Fruit fly (Drosophila melanogaster): ENCODE results near the gene CG6661.

The CG6661 gene

dm6 chr3L:14004041-14004407, 30.6 kb upstream of the CG6661 start (continued):
- TF ChIP-seq CG31224 (GFP tag; IDR thresholded peaks at IDR 0.05) (no peak), Doc2 (GFP tag; IDR thresholded peaks at IDR 0.05) (no peak), bigmax (GFP tag; optimal IDR thresholded peaks at IDR 0.05) (no peak), p53 (GFP tag; optimal IDR thresholded peaks at IDR 0.05) (peak; percentile 24), ap (GFP tag; IDR thresholded peaks at IDR 0.05) (no peak), Deaf1 (tag; optimal IDR thresholded peaks at IDR 0.05) (peak; percentile 23), psq (GFP tag; optimal IDR thresholded peaks at IDR 0.05) (peak; percentile 99), Hmr (GFP tag; optimal IDR thresholded peaks at IDR 0.05) (peak; percentile 41), E2f2 (GFP tag; IDR thresholded peaks at IDR 0.05) (0 out of 2 replicates have a peak, but pooled peaks have one; percentile 17), CG10654 (GFP tag; optimal IDR thresholded peaks at IDR 0.05) (no peak), CG8281 (tag; optimal IDR thresholded peaks at IDR 0.05) (no peak), CG4854 (GFP tag; optimal IDR thresholded peaks at IDR 0.05) (no peak), pros (GFP tag; optimal IDR thresholded peaks at IDR 0.05) (no peak), lmd (GFP tag; IDR thresholded peaks at IDR 0.05) (0 out of 2 replicates have a peak, but pooled peaks have one; percentile 16), kay (GFP tag; optimal IDR thresholded peaks at IDR 0.05) (no peak), row (GFP tag; IDR thresholded peaks at IDR 0.05) (no peak; the same call in 2 of the 3 replicates), D19B (GFP tag; optimal IDR thresholded peaks at IDR 0.05) (no peak), sna (GFP tag; IDR thresholded peaks at IDR 0.05; ENCODE audit: partially characterized antibody) (no peak), CG10543 (GFP tag; optimal IDR thresholded peaks at IDR 0.05) (peak; percentile 66), salm (tag; optimal IDR thresholded peaks at IDR 0.05) (no peak), dpn (GFP tag; optimal IDR thresholded peaks at IDR 0.05) (no peak), ATbp (GFP tag; optimal IDR thresholded peaks at IDR 0.05) (no peak), mam (GFP tag; optimal IDR thresholded peaks at IDR 0.05) (no peak), CG2202 (tag; optimal IDR thresholded peaks at IDR 0.05) (no peak), CG33213 (GFP tag; optimal IDR thresholded peaks at IDR 0.05) (peak; percentile 36), BEAF-32 (GFP tag; optimal IDR thresholded peaks at IDR 0.05) (peak; percentile 8), fu2 (GFP tag; optimal IDR thresholded peaks at IDR 0.05) (no peak), scrt (GFP tag; optimal IDR thresholded peaks at IDR 0.05) (peak; percentile 52), Lpt (GFP tag; optimal IDR thresholded peaks at IDR 0.05) (no peak), CG10979 (tag; optimal IDR thresholded peaks at IDR 0.05) (no peak), Usf (GFP tag; optimal IDR thresholded peaks at IDR 0.05) (no peak), ERR (GFP tag; optimal IDR thresholded peaks at IDR 0.05) (no peak), ems (GFP tag; optimal IDR thresholded peaks at IDR 0.05) (no peak), NFAT (GFP tag; IDR thresholded peaks at IDR 0.05) (no peak), dm (GFP tag; optimal IDR thresholded peaks at IDR 0.05) (peak; percentile 41), stc (GFP tag; IDR thresholded peaks at IDR 0.05) (no peak), CG10959 (GFP tag; IDR thresholded peaks at IDR 0.05) (0 out of 2 replicates have a peak, but pooled peaks have one; percentile 28), lola (GFP tag; optimal IDR thresholded peaks at IDR 0.05) (no peak), CG7271 (tag; optimal IDR thresholded peaks at IDR 0.05) (no peak), CG34224 (GFP tag; IDR thresholded peaks at IDR 0.05; ENCODE audit: partially characterized antibody) (peak; percentile 46; the same call in 2 of the 3 replicates), Asciz (GFP tag; optimal IDR thresholded peaks at IDR 0.05) (no peak), ci (GFP tag; IDR thresholded peaks at IDR 0.05) (peak; percentile 82), CG12942 (GFP tag; optimal IDR thresholded peaks at IDR 0.05) (no peak), dati (GFP tag; IDR thresholded peaks at IDR 0.05) (no peak), CG11723 (GFP tag; optimal IDR thresholded peaks at IDR 0.05) (no peak), bowl (GFP tag; IDR thresholded peaks at IDR 0.05) (no peak), Ravus (GFP tag; IDR thresholded peaks at IDR 0.05) (no peak), Atf6 (GFP tag; IDR thresholded peaks at IDR 0.05) (no peak), oc (tag; optimal IDR thresholded peaks at IDR 0.05) (peak; percentile 12), CG4328 (GFP tag; optimal IDR thresholded peaks at IDR 0.05) (peak; percentile 23), jumu (GFP tag; optimal IDR thresholded peaks at IDR 0.05) (no peak), Mes4 (GFP tag; optimal IDR thresholded peaks at IDR 0.05) (no peak)
